Fruit fly (Drosophila melanogaster): ENCODE data around the gene RecQ4.

The RecQ4 gene

DNA sequence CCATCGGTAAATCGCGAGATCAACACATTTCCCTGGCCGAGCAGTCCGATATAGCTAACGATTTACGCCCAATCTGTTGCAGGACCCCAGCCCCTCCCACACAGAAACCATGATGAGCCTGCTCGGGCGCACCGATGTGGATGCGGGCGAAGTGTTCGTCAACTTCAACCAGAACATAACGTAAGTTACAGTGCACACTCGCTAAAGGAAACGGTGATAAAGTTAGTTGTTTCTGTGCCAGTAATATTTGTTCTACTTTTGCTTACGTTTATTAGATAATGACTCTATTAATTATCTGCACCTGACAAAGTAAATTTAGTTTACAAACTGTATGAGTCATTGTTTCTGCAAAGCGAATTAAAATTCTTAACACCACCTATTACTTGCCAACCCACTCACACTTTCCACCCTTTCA, 11.6 kb upstream of the RecQ4 start:
- TF ChIP-seq psq (optimal IDR thresholded peaks at IDR 0.05) (no peak), Sin3A (optimal IDR thresholded peaks at IDR 0.05) (no peak), Myc (optimal IDR thresholded peaks at IDR 0.05) (no peak), insv (optimal IDR thresholded peaks at IDR 0.05) (no peak), h (optimal IDR thresholded peaks at IDR 0.05) (no peak), ttk (optimal IDR thresholded peaks at IDR 0.05) (no peak)

- TF ChIP-seq h (optimal IDR thresholded peaks at IDR 0.05) = no peak
- TF ChIP-seq insv (optimal IDR thresholded peaks at IDR 0.05) = no peak
- no peak for TF ChIP-seq psq (optimal IDR thresholded peaks at IDR 0.05)
- TF ChIP-seq ttk (optimal IDR thresholded peaks at IDR 0.05) = no peak
- TF ChIP-seq Sin3A (optimal IDR thresholded peaks at IDR 0.05) = no peak
- TF ChIP-seq Myc (optimal IDR thresholded peaks at IDR 0.05) = no peak
Observed at dm6 chr3L:8186627-8187396, 11.0 kb upstream of the RecQ4 start, which contains the start of the genes ERR and Atg18a. Gene ERR, minus strand, starts transcription at chr3L:8186671. Gene Atg18a, plus strand, starts transcription at chr3L:8186857.

DNA sequence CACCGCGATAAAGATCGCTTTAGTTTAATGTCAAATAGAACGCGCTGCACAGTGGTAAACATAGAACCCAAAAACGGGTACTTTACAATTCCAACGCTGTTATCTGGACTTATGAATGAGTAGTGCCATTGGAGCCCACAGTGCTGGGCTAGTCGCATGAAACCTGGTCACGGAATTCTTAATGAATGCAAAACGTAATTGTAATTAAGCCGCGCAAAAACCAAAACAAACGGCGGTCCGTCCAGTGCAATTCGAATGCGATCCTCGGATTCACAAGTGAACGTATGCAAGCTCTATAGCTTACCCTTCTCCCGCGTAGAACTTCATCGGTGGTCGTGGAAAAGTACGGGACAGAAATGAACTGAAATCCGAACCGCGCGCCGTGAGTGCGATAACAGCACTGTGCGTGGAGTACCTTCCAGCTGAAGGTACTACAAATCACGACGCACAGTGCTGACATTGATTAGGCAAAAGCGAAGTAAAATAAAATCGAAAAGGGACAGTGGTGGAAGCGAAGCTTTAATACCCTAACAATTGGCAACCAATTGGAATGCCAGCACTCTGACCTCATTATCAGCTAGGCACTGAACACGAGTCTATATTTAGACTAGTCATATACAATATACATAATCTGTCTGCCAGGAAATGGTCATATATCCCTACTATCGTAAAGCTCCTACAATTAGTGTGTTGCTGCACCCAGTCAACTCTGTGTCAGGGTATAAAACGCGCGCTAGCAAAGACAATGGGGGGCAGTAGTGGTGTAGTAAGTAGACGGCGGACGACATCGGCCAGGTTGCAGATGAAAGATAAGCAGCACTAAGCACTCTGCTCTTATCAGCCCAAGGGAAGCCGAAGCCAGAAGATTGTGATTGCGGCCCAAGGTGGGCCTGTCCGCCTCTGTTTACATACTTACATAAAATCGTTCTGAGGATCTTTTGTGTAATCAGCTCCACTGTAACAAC, 9.8 kb upstream of the RecQ4 start:
- TF ChIP-seq insv (optimal IDR thresholded peaks at IDR 0.05) (no peak), psq (optimal IDR thresholded peaks at IDR 0.05) (no peak), h (optimal IDR thresholded peaks at IDR 0.05) (no peak), Myc (optimal IDR thresholded peaks at IDR 0.05) (no peak), ttk (optimal IDR thresholded peaks at IDR 0.05) (no peak), Sin3A (optimal IDR thresholded peaks at IDR 0.05) (no peak)

dm6 chr3L:8180464-8181137, 4.8 kb upstream of the RecQ4 start, which contains the start of the genes mthl7 and Uxs:
Gene mthl7, minus strand, starts transcription at chr3L:8180514.
Gene Uxs, plus strand, starts transcription at chr3L:8180923.
- no peak for TF ChIP-seq Sin3A (optimal IDR thresholded peaks at IDR 0.05)
- TF ChIP-seq psq (optimal IDR thresholded peaks at IDR 0.05) = no peak
- TF ChIP-seq insv (optimal IDR thresholded peaks at IDR 0.05) = no peak
- no peak for TF ChIP-seq h (optimal IDR thresholded peaks at IDR 0.05)
- TF ChIP-seq ttk (optimal IDR thresholded peaks at IDR 0.05) = no peak
- TF ChIP-seq Myc (optimal IDR thresholded peaks at IDR 0.05) = no peak

DNA sequence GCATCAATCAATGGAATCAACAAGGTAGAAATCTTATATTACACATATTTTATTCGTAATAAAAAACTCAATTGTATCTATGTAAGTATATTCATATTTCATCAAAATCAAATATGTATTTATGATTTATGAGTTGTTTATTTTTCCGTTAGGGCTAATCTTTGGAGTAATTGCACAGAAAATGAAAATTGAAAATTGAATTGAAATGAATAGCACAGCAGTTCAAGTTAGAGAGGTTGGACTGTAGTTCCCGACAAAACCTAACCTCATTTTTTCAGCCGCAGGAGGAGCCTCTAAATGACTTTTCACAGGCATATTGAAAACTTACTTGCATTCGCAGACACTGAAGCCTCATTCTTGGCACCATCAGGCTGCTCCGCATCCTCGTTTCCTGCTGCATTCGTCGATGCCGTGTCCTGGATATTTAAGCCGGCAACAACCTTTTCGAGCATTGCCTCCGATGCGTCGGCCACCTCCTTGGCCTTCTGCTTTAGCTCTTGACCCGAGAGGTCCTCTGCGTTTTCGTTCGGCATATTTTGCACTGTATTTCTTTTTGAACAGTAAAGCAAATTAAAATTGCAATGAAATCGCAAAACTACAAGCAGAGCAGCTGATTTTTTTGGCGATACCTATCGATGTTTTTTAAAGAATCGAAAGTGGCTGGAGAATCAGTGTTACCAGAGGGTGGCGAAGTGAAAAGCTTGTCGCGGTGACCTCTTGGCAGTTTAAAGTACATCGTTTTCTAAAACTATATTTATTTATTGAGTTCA, 2.2 kb upstream of the RecQ4 start, which contains the start of gene Nmt:
Gene Nmt (minus strand): TSS at position 635 of the 770 bp plus-strand sequence.
- TF ChIP-seq Myc (optimal IDR thresholded peaks at IDR 0.05) (no peak), psq (optimal IDR thresholded peaks at IDR 0.05) (no peak), Sin3A (optimal IDR thresholded peaks at IDR 0.05) (no peak), ttk (optimal IDR thresholded peaks at IDR 0.05) (no peak), insv (optimal IDR thresholded peaks at IDR 0.05) (no peak), h (optimal IDR thresholded peaks at IDR 0.05) (no peak)

DNA sequence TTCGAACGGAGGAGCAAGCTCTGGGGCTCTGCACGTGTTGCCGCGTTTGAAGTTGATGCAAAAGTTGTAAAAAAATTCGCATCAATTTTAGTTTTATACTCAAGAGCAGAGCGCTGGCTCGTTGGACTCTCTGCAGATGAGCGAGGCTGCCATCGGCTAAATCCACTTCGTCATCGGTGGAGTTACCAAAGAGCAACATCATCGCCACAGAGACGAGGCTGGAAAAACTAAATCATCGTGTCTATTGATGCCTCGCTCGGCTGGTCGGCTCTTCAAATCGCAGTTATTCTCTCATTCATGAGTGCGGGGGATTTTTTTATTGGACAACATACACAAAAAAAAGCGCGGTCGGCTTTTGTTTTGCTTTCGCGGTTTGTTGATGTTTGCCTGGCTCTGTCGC, 10.3 kb downstream of the RecQ4 start, which contains the start of gene CG13675:
Gene CG13675 (minus strand): TSS at position 83 of the 400 bp plus-strand sequence.
- no peak for TF ChIP-seq psq (optimal IDR thresholded peaks at IDR 0.05)
- no peak for TF ChIP-seq ttk (optimal IDR thresholded peaks at IDR 0.05)
- no peak for TF ChIP-seq insv (optimal IDR thresholded peaks at IDR 0.05)
- TF ChIP-seq h (optimal IDR thresholded peaks at IDR 0.05) = no peak
- TF ChIP-seq Sin3A (optimal IDR thresholded peaks at IDR 0.05) = no peak
- no peak for TF ChIP-seq Myc (optimal IDR thresholded peaks at IDR 0.05)

DNA sequence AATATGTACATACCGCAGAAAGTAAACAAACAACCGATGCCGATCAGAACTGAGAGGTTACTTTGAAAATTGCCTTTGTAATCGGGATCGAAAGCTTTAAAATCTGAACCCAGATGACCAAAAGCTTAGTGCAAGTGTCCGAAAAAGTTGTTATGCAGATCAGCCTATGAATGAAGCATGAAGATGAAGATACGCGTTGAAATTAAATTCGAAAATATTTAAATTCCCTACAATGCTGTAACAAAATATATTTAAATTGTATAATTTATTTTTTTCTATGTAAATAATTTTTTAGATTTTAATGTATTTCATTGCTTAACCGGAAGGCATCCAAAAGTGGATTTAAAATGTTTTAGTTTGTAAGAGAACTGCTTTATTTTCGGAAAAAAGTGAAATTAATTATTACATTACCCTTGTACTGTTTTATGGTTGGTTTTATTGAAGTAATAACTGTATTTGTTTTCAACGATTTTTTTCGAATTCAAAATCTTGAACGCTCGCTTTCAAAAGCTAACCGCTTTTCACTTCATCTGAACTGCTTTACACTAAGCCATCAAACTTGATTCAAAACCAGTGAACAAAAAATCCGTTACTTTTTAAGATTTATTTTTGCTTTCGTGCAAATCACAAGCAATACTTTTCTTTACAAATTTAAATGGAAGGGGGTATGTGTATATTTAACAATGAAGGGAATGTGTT, 15.9 kb downstream of the RecQ4 start, which contains the start of gene CG43886:
Gene CG43886 (minus strand): TSS at position 51 of the 699 bp plus-strand sequence.
- TF ChIP-seq h (optimal IDR thresholded peaks at IDR 0.05) (no peak), insv (optimal IDR thresholded peaks at IDR 0.05) (no peak), ttk (optimal IDR thresholded peaks at IDR 0.05) (no peak), Sin3A (optimal IDR thresholded peaks at IDR 0.05) (no peak), psq (optimal IDR thresholded peaks at IDR 0.05) (no peak), Myc (optimal IDR thresholded peaks at IDR 0.05) (no peak)

DNA sequence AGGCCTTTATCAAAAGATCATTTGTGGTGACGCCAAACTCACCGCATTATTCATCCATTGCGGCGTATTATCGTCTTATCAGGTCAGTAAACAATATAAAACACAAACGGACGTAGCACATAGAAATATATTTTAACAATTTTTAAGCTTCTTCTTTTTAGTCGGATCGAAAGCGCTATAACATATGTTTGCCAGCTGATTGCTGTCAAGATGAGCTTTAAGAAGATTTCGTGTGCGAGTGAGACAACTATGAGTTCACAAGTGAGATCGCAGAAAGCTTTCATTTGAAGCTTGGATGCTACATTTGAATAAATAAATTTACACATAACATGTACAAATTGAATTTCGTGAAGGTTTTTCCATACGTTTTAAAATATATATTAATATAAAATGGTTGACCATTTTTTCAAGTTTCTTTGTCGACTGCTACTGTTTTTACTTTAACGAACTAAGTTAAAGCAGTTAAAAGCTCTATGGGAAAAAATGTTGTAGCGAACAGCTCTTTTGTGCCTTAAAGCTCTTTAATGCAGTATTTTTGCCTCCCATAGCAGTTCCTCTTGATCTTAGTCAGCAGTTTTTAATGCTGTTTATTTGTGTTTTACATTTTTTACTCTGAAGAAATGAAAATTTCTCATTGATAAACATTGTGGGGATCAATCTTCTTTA, 16.9 kb downstream of the RecQ4 start, which contains the start of gene CG42445:
Gene CG42445 (minus strand): TSS at position 186 of the 666 bp plus-strand sequence.
- no peak for TF ChIP-seq ttk (optimal IDR thresholded peaks at IDR 0.05)
- no peak for TF ChIP-seq Myc (optimal IDR thresholded peaks at IDR 0.05)
- no peak for TF ChIP-seq psq (optimal IDR thresholded peaks at IDR 0.05)
- TF ChIP-seq h (optimal IDR thresholded peaks at IDR 0.05) = no peak
- TF ChIP-seq Sin3A (optimal IDR thresholded peaks at IDR 0.05) = no peak
- TF ChIP-seq insv (optimal IDR thresholded peaks at IDR 0.05) = no peak

- TF ChIP-seq h (optimal IDR thresholded peaks at IDR 0.05) (no peak), Myc (optimal IDR thresholded peaks at IDR 0.05) (no peak), Sin3A (optimal IDR thresholded peaks at IDR 0.05) (no peak), psq (optimal IDR thresholded peaks at IDR 0.05) (no peak), ttk (optimal IDR thresholded peaks at IDR 0.05) (no peak), insv (optimal IDR thresholded peaks at IDR 0.05) (no peak)
Observed at dm6 chr3L:8157079-8157478, 18.7 kb downstream of the RecQ4 start.

All from Kc167 (cell line).